Fruit fly (Drosophila melanogaster) whole organism, adult: ENCODE results near the gene Ufd1.
"Not testable (repeated sequence)": the region's sequence is repeated elsewhere in the genome, so short reads cannot be mapped to it uniquely, and the experiment has no call there.

Experiments used
- CG11617 ChIP-seq: fragments of 200-800 bp; sonication (Bioruptor generic); optimal IDR thresholded peaks from 2 replicates; lab custom pipeline; 2017; ENCODE audit warnings: mild to moderate bottlenecking, missing biosample characterization, missing genetic modification reagents, missing genetic modification characterization
- CG12768 ChIP-seq: fragments of 200-800 bp; sonication (Bioruptor generic); optimal IDR thresholded peaks from 2 replicates; lab custom pipeline; 2017; ENCODE audit warnings: missing biosample characterization, missing genetic modification characterization, mild to moderate bottlenecking, moderate library complexity, missing genetic modification reagents
- CG14711 ChIP-seq: fragments of 200-800 bp; sonication (Bioruptor generic); optimal IDR thresholded peaks from 2 replicates; lab custom pipeline; 2018; ENCODE audit warnings: missing biosample characterization, mild to moderate bottlenecking, missing genetic modification characterization, moderate library complexity
- CG1620 ChIP-seq: fragments of 200-800 bp; sonication (Bioruptor generic); optimal IDR thresholded peaks from 2 replicates; lab custom pipeline; 2016; ENCODE audit warnings: missing biosample characterization, missing genetic modification characterization
- CG33017 ChIP-seq: fragments of 200-800 bp; sonication (Bioruptor generic); optimal IDR thresholded peaks from 2 replicates; lab custom pipeline; 2018; ENCODE audit warnings: missing biosample characterization, mild to moderate bottlenecking, missing genetic modification characterization, moderate library complexity
- CG5204 ChIP-seq: fragments of 200-800 bp; sonication (Bioruptor generic); optimal IDR thresholded peaks from 2 replicates; lab custom pipeline; 2016; ENCODE audit warnings: missing biosample characterization, missing genetic modification characterization
- CG7045 ChIP-seq: fragments of 200-800 bp; sonication (Bioruptor generic); optimal IDR thresholded peaks from 2 replicates; lab custom pipeline; 2017; ENCODE audit warnings: missing biosample characterization, mild to moderate bottlenecking, missing genetic modification characterization
- CG7101 ChIP-seq: fragments of 200-800 bp; sonication (Bioruptor generic); optimal IDR thresholded peaks from 2 replicates; lab custom pipeline; 2018; ENCODE audit warnings: missing biosample characterization, mild to moderate bottlenecking, missing genetic modification characterization, moderate library complexity
- Clk ChIP-seq: fragments of 200-800 bp; sonication (Bioruptor generic); optimal IDR thresholded peaks from 2 replicates; lab custom pipeline; 2017; ENCODE audit warnings: missing biosample characterization, missing genetic modification characterization
- Crg-1 ChIP-seq: fragments of 200-800 bp; sonication (Bioruptor generic); optimal IDR thresholded peaks from 2 replicates; lab custom pipeline; 2016; ENCODE audit warnings: missing biosample characterization, missing genetic modification characterization
- Hr96 ChIP-seq: fragments of 200-800 bp; sonication (Bioruptor generic); optimal IDR thresholded peaks from 2 replicates; lab custom pipeline; 2016; ENCODE audit warnings: missing biosample characterization, missing genetic modification characterization
- Mnt ChIP-seq: fragments of 200-800 bp; sonication (Bioruptor generic); optimal IDR thresholded peaks from 2 replicates; lab custom pipeline; 2016; ENCODE audit warnings: missing biosample characterization, mild to moderate bottlenecking, missing genetic modification characterization
- bab1 ChIP-seq: fragments of 200-800 bp; sonication (Bioruptor generic); optimal IDR thresholded peaks from 3 replicates; lab custom pipeline; 2019; ENCODE audit warnings: missing biosample characterization, mild to moderate bottlenecking, missing genetic modification characterization, moderate library complexity
- cic ChIP-seq: fragments of 200-800 bp; sonication (Bioruptor generic); optimal IDR thresholded peaks from 2 replicates; lab custom pipeline; 2017; ENCODE audit warnings: missing biosample characterization, mild to moderate bottlenecking, missing genetic modification characterization, moderate library complexity
- cnc ChIP-seq, 2 experiments: fragments of >200 bp; optimal IDR thresholded peaks; 2 replicates each; lab custom pipeline; 2017
- kay ChIP-seq: fragments of 200-800 bp; sonication (Bioruptor generic); peaks from one replicate; lab custom pipeline; 2016; ENCODE audit warnings: missing biosample characterization, missing genetic modification characterization, borderline replicate concordance
- ovo ChIP-seq: fragments of 200-800 bp; sonication (Bioruptor generic); optimal IDR thresholded peaks from 2 replicates; lab custom pipeline; 2016; ENCODE audit warnings: missing biosample characterization, missing genetic modification characterization
- pad ChIP-seq: fragments of 200-800 bp; sonication (Bioruptor generic); optimal IDR thresholded peaks from 3 replicates; lab custom pipeline; 2017; ENCODE audit warnings: missing biosample characterization, missing genetic modification characterization, mild to moderate bottlenecking, moderate library complexity, missing genetic modification reagents
- tj ChIP-seq: fragments of 200-800 bp; sonication (Bioruptor generic); optimal IDR thresholded peaks from 3 replicates; lab custom pipeline; 2017; ENCODE audit warnings: missing biosample characterization, mild to moderate bottlenecking, missing genetic modification characterization, moderate library complexity
- toe ChIP-seq: fragments of 200-800 bp; sonication (Bioruptor generic); optimal IDR thresholded peaks from 2 replicates; lab custom pipeline; 2016; ENCODE audit warnings: missing biosample characterization, missing genetic modification characterization

Gene Ufd1

DNA sequence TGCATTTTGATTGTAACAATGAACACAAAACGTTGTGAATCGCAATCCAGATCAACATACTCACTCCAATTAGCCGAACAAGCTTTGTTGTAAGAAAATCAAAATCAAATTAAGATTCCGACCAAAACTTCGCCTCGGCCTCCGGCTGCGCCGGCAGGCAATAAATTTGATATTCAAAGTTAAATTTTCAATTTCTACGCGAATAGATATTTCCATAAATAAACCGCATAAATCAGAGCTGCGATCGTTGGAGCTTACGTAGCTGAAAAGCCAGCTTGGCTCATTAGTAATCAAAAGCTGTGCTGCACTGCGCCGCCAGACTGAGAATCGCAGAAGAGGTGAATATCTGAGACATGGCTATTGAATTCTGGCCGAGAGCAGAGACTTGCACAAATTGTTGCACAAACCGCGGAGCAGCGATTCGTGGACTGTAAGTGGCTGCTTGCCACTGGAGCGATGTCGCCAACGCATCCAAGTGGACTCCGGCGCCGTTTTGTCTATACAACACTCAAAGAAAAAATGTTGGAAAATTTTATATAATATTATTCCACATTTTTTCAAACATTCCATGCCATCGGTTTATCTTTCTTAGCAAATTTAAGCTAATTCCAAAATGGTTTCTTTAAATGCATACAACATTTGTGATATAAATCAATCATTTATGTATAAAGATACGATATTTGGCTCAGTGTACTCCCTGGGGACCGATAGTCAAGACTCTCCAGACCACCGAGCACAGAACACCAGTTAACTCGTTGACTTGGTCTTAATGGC, 25.6 kb upstream of the Ufd1 start:
- TF ChIP-seq Hr96 (no peak), Clk (no peak), ovo (GFP tag; lab: Kevin White, UChicago) (no peak), CG5204 (GFP tag; lab: Kevin White, UChicago) (no peak), kay (no peak), CG7101 (tag; lab: Kevin White, UChicago) (no peak), toe (GFP tag; lab: Kevin White, UChicago) (no peak), CG1620 (no peak)

DNA sequence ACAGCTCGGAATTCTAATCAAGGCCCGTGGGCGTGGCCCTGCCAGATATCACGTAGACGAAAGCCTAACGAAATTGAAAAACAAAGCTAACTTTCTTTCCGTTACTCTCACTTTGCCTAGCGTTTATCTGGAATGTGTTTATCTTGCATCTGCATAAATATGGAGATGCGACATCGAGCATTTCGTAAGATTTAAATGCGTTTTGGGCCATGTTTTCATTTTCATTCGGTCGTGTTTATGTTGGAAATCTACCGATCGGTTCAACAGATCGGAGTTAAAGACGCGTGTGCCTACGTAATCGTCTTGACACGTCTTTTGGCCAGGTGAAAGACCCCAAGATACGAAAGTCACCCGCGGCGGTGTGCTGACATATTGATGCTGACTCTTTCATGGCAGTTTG, 24.7 kb upstream of the Ufd1 start:
- TF ChIP-seq CG5204 (GFP tag; lab: Kevin White, UChicago): no peak
- no peak for TF ChIP-seq Hr96
- no peak for TF ChIP-seq CG11617 (GFP tag; lab: Kevin White, UChicago)
- TF ChIP-seq pad (GFP tag; lab: Kevin White, UChicago): no peak
- TF ChIP-seq toe (GFP tag; lab: Kevin White, UChicago): no peak
- TF ChIP-seq CG7101 (tag; lab: Kevin White, UChicago): no peak
- TF ChIP-seq CG7045 (GFP tag; lab: Kevin White, UChicago): no peak
- no peak for TF ChIP-seq Mnt (GFP tag; lab: Kevin White, UChicago)
- TF ChIP-seq kay: no peak
- no peak for TF ChIP-seq CG33017 (tag; lab: Kevin White, UChicago)

DNA sequence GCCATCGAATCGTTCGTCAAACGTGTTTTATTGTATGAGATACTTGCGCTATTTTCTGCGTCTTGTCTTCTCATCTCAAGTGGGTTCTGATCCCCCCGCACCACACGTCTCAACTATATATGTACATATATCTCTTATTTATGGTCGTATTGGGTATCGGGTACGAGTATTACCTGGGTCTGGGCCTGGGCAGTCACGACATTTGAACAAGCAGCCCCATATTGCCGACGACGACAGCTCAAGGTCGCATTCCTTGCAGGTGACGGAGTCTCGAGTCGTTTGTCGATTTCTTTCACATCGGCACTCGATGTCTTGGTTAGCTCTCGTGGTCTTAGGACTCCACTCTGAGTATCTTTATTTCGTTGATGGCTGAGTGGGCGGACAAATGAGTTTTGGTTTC, 22.0 kb upstream of the Ufd1 start:
- TF ChIP-seq CG12768 (GFP tag; lab: Kevin White, UChicago): no peak
- no peak for TF ChIP-seq ovo (GFP tag; lab: Kevin White, UChicago)
- TF ChIP-seq CG11617 (GFP tag; lab: Kevin White, UChicago): no peak
- no peak for TF ChIP-seq Hr96
- no peak for TF ChIP-seq Crg-1
- TF ChIP-seq CG1620: no peak
- no peak for TF ChIP-seq CG7101 (tag; lab: Kevin White, UChicago)
- TF ChIP-seq bab1 (GFP tag; lab: Kevin White, UChicago): no peak
- TF ChIP-seq pad (GFP tag; lab: Kevin White, UChicago): no peak
- TF ChIP-seq Clk: no peak
- TF ChIP-seq Mnt (GFP tag; lab: Kevin White, UChicago): no peak
- TF ChIP-seq CG5204 (GFP tag; lab: Kevin White, UChicago): no peak
- TF ChIP-seq kay: no peak
- TF ChIP-seq tj: no peak
- no peak for TF ChIP-seq cnc (optimal IDR thresholded peaks at IDR 0.05; lab: Kevin White, UChicago)
- no peak for TF ChIP-seq CG33017 (tag; lab: Kevin White, UChicago)
- TF ChIP-seq CG14711 (tag; lab: Kevin White, UChicago): no peak
- TF ChIP-seq cic: no peak

DNA sequence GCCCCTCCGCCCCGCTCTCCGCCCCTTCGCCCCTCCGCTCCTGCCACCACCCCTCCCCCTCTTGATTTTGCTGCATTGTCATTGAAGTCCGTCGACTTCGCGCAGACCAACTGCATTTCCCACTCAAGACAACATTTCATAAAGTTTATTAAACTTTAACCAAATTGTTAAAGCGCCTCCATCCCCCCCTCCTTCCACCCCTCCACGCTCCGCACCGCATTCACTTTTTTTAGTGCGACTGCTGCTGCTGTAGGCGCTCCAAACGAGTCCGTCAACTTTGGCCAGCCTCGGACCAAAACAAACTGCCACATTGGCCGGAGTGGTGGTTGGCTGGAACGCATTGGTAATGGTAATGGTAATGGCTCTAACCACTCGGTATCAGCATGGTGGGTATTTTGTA, 15.8 kb upstream of the Ufd1 start:
- TF ChIP-seq Crg-1: no peak
- no peak for TF ChIP-seq CG7045 (GFP tag; lab: Kevin White, UChicago)

DNA sequence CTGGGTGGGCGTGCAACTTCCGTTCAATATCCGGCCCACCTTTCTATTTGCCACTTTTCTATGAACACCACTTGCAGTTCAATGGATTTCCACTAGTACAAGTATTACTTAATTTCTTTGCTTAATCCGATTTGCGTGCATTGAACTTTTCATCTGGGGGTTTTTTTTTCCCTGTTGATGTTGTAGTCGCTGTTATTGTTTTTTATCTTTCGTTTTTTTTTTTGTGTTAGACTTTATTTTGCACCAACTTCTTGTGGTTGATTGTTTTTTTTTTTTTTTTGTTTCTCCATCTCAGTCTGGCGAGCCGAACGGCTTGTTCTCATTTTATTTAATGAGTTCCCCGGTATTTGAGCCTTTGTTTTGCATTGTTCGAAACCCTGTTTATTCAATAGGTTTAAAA, 13.3 kb upstream of the Ufd1 start:
- TF ChIP-seq bab1 (GFP tag; lab: Kevin White, UChicago) (no peak), CG7045 (GFP tag; lab: Kevin White, UChicago) (no peak), CG1620 (no peak), Mnt (GFP tag; lab: Kevin White, UChicago) (no peak), CG5204 (GFP tag; lab: Kevin White, UChicago) (no peak), kay (no peak), CG7101 (tag; lab: Kevin White, UChicago) (no peak), cnc (optimal IDR thresholded peaks at IDR 0.05; lab: Kevin White, UChicago) (no peak), cic (no peak), toe (GFP tag; lab: Kevin White, UChicago) (no peak), ovo (GFP tag; lab: Kevin White, UChicago) (no peak), pad (GFP tag; lab: Kevin White, UChicago) (no peak), CG12768 (GFP tag; lab: Kevin White, UChicago) (no peak), CG11617 (GFP tag; lab: Kevin White, UChicago) (no peak), tj (no peak), Crg-1 (no peak)

DNA sequence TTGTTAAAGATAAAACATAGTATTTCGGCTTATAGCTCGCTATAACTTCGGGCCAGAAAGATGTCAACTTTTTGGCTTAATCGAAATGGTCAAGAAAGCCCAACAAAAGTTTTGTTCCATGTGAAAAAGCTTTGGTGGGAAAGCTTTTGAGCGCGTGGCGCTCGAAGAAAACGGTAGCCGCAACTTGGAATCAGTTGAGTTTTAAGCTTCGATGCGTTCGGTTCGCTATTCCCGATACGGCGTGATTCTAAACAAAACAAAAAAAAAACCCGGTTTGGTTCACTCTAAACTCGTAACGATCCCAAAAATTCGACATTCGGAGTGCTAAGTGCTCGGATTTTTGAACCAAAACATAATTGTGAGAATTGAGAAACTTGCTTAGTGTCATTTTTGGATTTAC, 12.8 kb upstream of the Ufd1 start, which contains the start of gene IRSp53:
Gene IRSp53 (plus strand): TSS at position 204 of the 400 bp plus-strand sequence.
- no peak for TF ChIP-seq CG7045 (GFP tag; lab: Kevin White, UChicago)
- TF ChIP-seq cnc (optimal IDR thresholded peaks at IDR 0.05; lab: Kevin White, UChicago): no peak
- no peak for TF ChIP-seq Clk
- peak; percentile 4 for TF ChIP-seq CG7101 (tag; lab: Kevin White, UChicago)
- TF ChIP-seq tj: no peak
- TF ChIP-seq CG1620: no peak
- peak; percentile 66 for TF ChIP-seq kay
- TF ChIP-seq pad (GFP tag; lab: Kevin White, UChicago): no peak
- peak; percentile 46 for TF ChIP-seq Mnt (GFP tag; lab: Kevin White, UChicago)
- TF ChIP-seq CG14711 (tag; lab: Kevin White, UChicago): no peak
- TF ChIP-seq Crg-1: no peak
- TF ChIP-seq cic: no peak
- no peak for TF ChIP-seq ovo (GFP tag; lab: Kevin White, UChicago)
- TF ChIP-seq bab1 (GFP tag; lab: Kevin White, UChicago): peak; percentile 69
- TF ChIP-seq Hr96: no peak

DNA sequence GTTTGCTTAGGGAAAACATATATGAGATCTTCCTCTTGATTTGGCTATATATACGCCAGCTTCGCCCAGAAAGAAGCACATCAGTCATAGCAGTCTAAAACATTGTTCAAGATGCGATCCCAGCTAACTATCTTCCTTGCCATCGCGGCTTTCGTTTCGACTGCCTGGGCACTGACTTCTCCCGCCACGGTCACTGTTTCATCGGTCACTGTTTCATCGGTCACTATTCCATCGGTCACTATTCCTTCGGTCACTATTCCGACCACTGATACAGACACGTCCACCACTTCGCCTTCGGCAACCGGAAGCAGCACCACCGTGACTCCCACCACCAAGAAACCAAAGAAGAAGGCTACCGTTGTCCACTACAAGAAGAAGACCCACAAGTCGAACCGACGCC, 11.9 kb upstream of the Ufd1 start, which contains the start of gene CG14143:
Gene CG14143 (plus strand): TSS at position 102 of the 400 bp plus-strand sequence.
- TF ChIP-seq CG7045 (GFP tag; lab: Kevin White, UChicago); Crg-1; Clk: not testable (repeated sequence)
